Fruit fly (Drosophila melanogaster) whole organism, embryonic: ENCODE results near the gene CG10383.
A peak's percentile ranks its signal among the peaks of the same experiment; 100 is the strongest.

Source experiments
- ATbp ChIP-seq: fragments of 200-800 bp; sonication (Bioruptor generic); optimal IDR thresholded peaks from 2 replicates; lab custom pipeline; 2017; ENCODE audit warnings: missing biosample characterization, mild to moderate bottlenecking, missing genetic modification characterization, missing genetic modification reagents
- Atf-2 ChIP-seq: fragments of 200-800 bp; sonication (Bioruptor generic); optimal IDR thresholded peaks from 2 replicates; lab custom pipeline; 2016; ENCODE audit warnings: missing biosample characterization, missing genetic modification characterization
- CG10565 ChIP-seq: fragments of 200-800 bp; sonication (Bioruptor generic); optimal IDR thresholded peaks from 3 replicates; lab custom pipeline; 2016; ENCODE audit warnings: missing biosample characterization, mild to moderate bottlenecking, missing genetic modification characterization
- CG12104 ChIP-seq: fragments of 200-800 bp; sonication (Bioruptor generic); optimal IDR thresholded peaks from 3 replicates; lab custom pipeline; 2016; ENCODE audit warnings: missing biosample characterization, missing genetic modification characterization
- CG12219 ChIP-seq: fragments of 200-800 bp; sonication (Bioruptor generic); optimal IDR thresholded peaks from 3 replicates; lab custom pipeline; 2018; ENCODE audit warnings: missing biosample characterization, mild to moderate bottlenecking, missing genetic modification characterization
- CG12942 ChIP-seq: fragments of 200-800 bp; sonication (Bioruptor generic); optimal IDR thresholded peaks from 3 replicates; lab custom pipeline; 2016; ENCODE audit warnings: missing biosample characterization, missing genetic modification characterization
- CG13296 ChIP-seq: fragments of 200-800 bp; sonication (Bioruptor generic); optimal IDR thresholded peaks from 3 replicates; lab custom pipeline; 2018; ENCODE audit warnings: missing biosample characterization, mild to moderate bottlenecking, missing genetic modification characterization
- CG18619 ChIP-seq: fragments of 200-800 bp; sonication (Bioruptor generic); optimal IDR thresholded peaks from 3 replicates; lab custom pipeline; 2017; ENCODE audit warnings: missing biosample characterization, mild to moderate bottlenecking, missing genetic modification characterization
- CG2116 ChIP-seq: fragments of 200-800 bp; sonication (Bioruptor generic); optimal IDR thresholded peaks from 3 replicates; lab custom pipeline; 2018; ENCODE audit warnings: missing biosample characterization, mild to moderate bottlenecking, missing genetic modification characterization
- CG31388 ChIP-seq: fragments of 200-800 bp; sonication (Bioruptor generic); optimal IDR thresholded peaks from 2 replicates; lab custom pipeline; 2016; ENCODE audit warnings: missing biosample characterization, missing genetic modification characterization
- CG3281 ChIP-seq: fragments of 200-800 bp; sonication (Bioruptor generic); optimal IDR thresholded peaks from 3 replicates; lab custom pipeline; 2017; ENCODE audit warnings: missing biosample characterization, mild to moderate bottlenecking, missing genetic modification characterization
- CG7556 ChIP-seq: fragments of 200-800 bp; sonication (Bioruptor generic); optimal IDR thresholded peaks from 2 replicates; lab custom pipeline; 2017; ENCODE audit warnings: missing biosample characterization, mild to moderate bottlenecking, missing genetic modification characterization
- CG7745 ChIP-seq: fragments of 200-800 bp; sonication (Bioruptor generic); optimal IDR thresholded peaks from 2 replicates; lab custom pipeline; 2018; ENCODE audit warnings: missing biosample characterization, mild to moderate bottlenecking, missing genetic modification characterization, moderate library complexity
- CG8359 ChIP-seq: fragments of 200-800 bp; sonication (Bioruptor generic); optimal IDR thresholded peaks from 2 replicates; lab custom pipeline; 2017; ENCODE audit warnings: missing biosample characterization, mild to moderate bottlenecking, missing genetic modification characterization, borderline replicate concordance
- CG9727 ChIP-seq: fragments of 200-800 bp; sonication (Bioruptor generic); optimal IDR thresholded peaks from 3 replicates; lab custom pipeline; 2017; ENCODE audit warnings: missing biosample characterization, mild to moderate bottlenecking, missing genetic modification characterization
- D19B ChIP-seq: fragments of 200-800 bp; sonication (Bioruptor generic); optimal IDR thresholded peaks from 2 replicates; lab custom pipeline; 2017; ENCODE audit warnings: missing biosample characterization, mild to moderate bottlenecking, missing genetic modification characterization
- Deaf1 ChIP-seq: fragments of 200-800 bp; optimal IDR thresholded peaks from 3 replicates; lab custom pipeline; 2019; ENCODE audit warnings: missing biosample characterization, mild to moderate bottlenecking, missing genetic modification characterization, moderate library complexity
- Dip3 ChIP-seq: fragments of 200-800 bp; sonication (Bioruptor generic); optimal IDR thresholded peaks from 3 replicates; lab custom pipeline; 2016; ENCODE audit warnings: missing biosample characterization, missing genetic modification characterization
- E2f1 ChIP-seq: fragments of 200-800 bp; sonication (Bioruptor generic); IDR thresholded peaks from 2 replicates; pipeline ENCODE4 v1.3.6; 2022; ENCODE audit warnings: missing biosample characterization, missing genetic modification characterization
- Fer2 ChIP-seq: fragments of 200-800 bp; sonication (Bioruptor generic); optimal IDR thresholded peaks from 2 replicates; lab custom pipeline; 2018; ENCODE audit warnings: missing biosample characterization, mild to moderate bottlenecking, missing genetic modification characterization, moderate library complexity
- Hand ChIP-seq: fragments of 200-800 bp; sonication (Bioruptor generic); optimal IDR thresholded peaks from 2 replicates; lab custom pipeline; 2017; ENCODE audit warnings: mild to moderate bottlenecking, missing biosample characterization, missing genetic modification reagents, missing genetic modification characterization
- HmgD ChIP-seq: fragments of 200-800 bp; sonication (Bioruptor generic); optimal IDR thresholded peaks from 3 replicates; lab custom pipeline; 2016; ENCODE audit warnings: missing biosample characterization, missing genetic modification characterization
- Lhr ChIP-seq: fragments of 200-800 bp; sonication (Bioruptor generic); optimal IDR thresholded peaks from 3 replicates; lab custom pipeline; 2017; ENCODE audit warnings: mild to moderate bottlenecking, missing biosample characterization, missing genetic modification reagents, missing genetic modification characterization
- NC2α ChIP-seq: fragments of 200-800 bp; sonication (Bioruptor generic); optimal IDR thresholded peaks from 2 replicates; lab custom pipeline; 2016; ENCODE audit warnings: missing biosample characterization, missing genetic modification characterization
- Neu2 ChIP-seq: fragments of 200-800 bp; sonication (Bioruptor generic); optimal IDR thresholded peaks from 3 replicates; lab custom pipeline; 2016; ENCODE audit warnings: missing biosample characterization, missing genetic modification characterization, borderline replicate concordance
- Ptx1 ChIP-seq: fragments of 200-800 bp; sonication (Bioruptor generic); IDR thresholded peaks from 2 replicates; pipeline ENCODE4 v1.3.6; 2022; ENCODE audit warnings: missing biosample characterization, missing genetic modification characterization
- Rfx ChIP-seq: fragments of 200-800 bp; sonication (Bioruptor generic); IDR thresholded peaks from 2 replicates; pipeline ENCODE4 v1.3.6; 2022; ENCODE audit warnings: missing biosample characterization, missing genetic modification characterization
- Sry-β ChIP-seq: fragments of 200-800 bp; sonication (Bioruptor generic); optimal IDR thresholded peaks from 2 replicates; lab custom pipeline; 2018; ENCODE audit warnings: missing biosample characterization, mild to moderate bottlenecking, missing genetic modification characterization, moderate library complexity
- Xbp1 ChIP-seq: fragments of 200-800 bp; sonication (Bioruptor generic); optimal IDR thresholded peaks from 3 replicates; lab custom pipeline; 2016; ENCODE audit warnings: missing biosample characterization, mild to moderate bottlenecking, missing genetic modification characterization
- bab2 ChIP-seq: fragments of 200-800 bp; sonication (Bioruptor generic); optimal IDR thresholded peaks from 2 replicates; lab custom pipeline; 2016; ENCODE audit warnings: missing biosample characterization, missing genetic modification characterization
- bcd ChIP-seq: fragments of 200-800 bp; sonication (Bioruptor generic); optimal IDR thresholded peaks from 2 replicates; lab custom pipeline; 2017; ENCODE audit warnings: missing biosample characterization, mild to moderate bottlenecking, missing genetic modification characterization
- bsh ChIP-seq, 2 experiments: fragments of 200-800 bp; sonication (Bioruptor generic); optimal IDR thresholded peaks; 2 replicates each; lab custom pipeline; 2017 to 2018; ENCODE audit warnings: mild to moderate bottlenecking in 2 of 2, missing biosample characterization in 2 of 2, missing genetic modification characterization in 2 of 2, moderate library complexity in 1 of 2
- cad ChIP-seq: fragments of >200 bp; optimal IDR thresholded peaks from 2 replicates; lab custom pipeline; 2017; ENCODE audit warnings: missing biosample characterization, missing genetic modification characterization
- cas ChIP-seq: fragments of 200-800 bp; sonication (Bioruptor generic); IDR thresholded peaks from 2 replicates; pipeline ENCODE4 v1.3.6; 2022; ENCODE audit warnings: missing biosample characterization, missing genetic modification characterization
- cg ChIP-seq: fragments of 200-800 bp; sonication (Bioruptor generic); optimal IDR thresholded peaks from 3 replicates; lab custom pipeline; 2019; ENCODE audit warnings: missing biosample characterization, mild to moderate bottlenecking, missing genetic modification characterization, moderate library complexity
- corto ChIP-seq: fragments of 200-800 bp; sonication (Bioruptor generic); optimal IDR thresholded peaks from 2 replicates; lab custom pipeline; 2016; ENCODE audit warnings: missing biosample characterization, mild to moderate bottlenecking, missing genetic modification characterization, moderate library complexity
- ems ChIP-seq: fragments of 200-800 bp; sonication (Bioruptor generic); optimal IDR thresholded peaks from 3 replicates; lab custom pipeline; 2016; ENCODE audit warnings: missing biosample characterization, missing genetic modification characterization
- eve ChIP-seq, 2 experiments: fragments of >200 bp; optimal IDR thresholded peaks; 2 replicates each; lab custom pipeline; 2017; ENCODE audit warnings: missing biosample characterization in 2 of 2, missing genetic modification characterization in 2 of 2
- gsb ChIP-seq: fragments of 200-800 bp; sonication (Bioruptor generic); IDR thresholded peaks from 2 replicates; pipeline ENCODE4 v1.3.6; 2022; ENCODE audit warnings: missing biosample characterization, missing genetic modification characterization
- klu ChIP-seq: fragments of 200-800 bp; sonication (Bioruptor generic); IDR thresholded peaks from 2 replicates; pipeline ENCODE4 v1.3.6; 2022; ENCODE audit warnings: missing biosample characterization, missing genetic modification characterization
- mam ChIP-seq: fragments of 200-800 bp; sonication (Bioruptor generic); optimal IDR thresholded peaks from 3 replicates; lab custom pipeline; 2016; ENCODE audit warnings: missing biosample characterization, missing genetic modification characterization
- pb ChIP-seq: fragments of 200-800 bp; sonication (Bioruptor generic); optimal IDR thresholded peaks from 3 replicates; lab custom pipeline; 2016; ENCODE audit warnings: missing biosample characterization, missing genetic modification characterization
- pum ChIP-seq: fragments of 200-800 bp; sonication (Bioruptor generic); optimal IDR thresholded peaks from 2 replicates; lab custom pipeline; 2016; ENCODE audit warnings: missing biosample characterization, missing genetic modification characterization
- ranshi ChIP-seq: fragments of 200-800 bp; sonication (Bioruptor generic); IDR thresholded peaks from 2 replicates; pipeline ENCODE4 v1.3.6; 2022; ENCODE audit warnings: missing biosample characterization, missing genetic modification characterization
- rib ChIP-seq: fragments of 200-800 bp; sonication (Bioruptor generic); IDR thresholded peaks from 2 replicates; pipeline ENCODE4 v1.3.6; 2022; ENCODE audit warnings: missing biosample characterization, missing genetic modification characterization
- sc ChIP-seq, 3 experiments: fragments of >200 bp in 2 of 3; fragments of 200-800 bp in 1 of 3; sonication (Bioruptor generic) in 1 of 3; optimal IDR thresholded peaks; 2 replicates in 2 of 3; 3 replicates in 1 of 3; lab custom pipeline; 2017; ENCODE audit warnings: mild to moderate bottlenecking in 1 of 3, missing biosample characterization in 1 of 3, missing genetic modification characterization in 1 of 3, missing genetic modification reagents in 1 of 3
- schlank ChIP-seq: fragments of 200-800 bp; sonication (Bioruptor generic); optimal IDR thresholded peaks from 2 replicates; lab custom pipeline; 2018; ENCODE audit warnings: missing biosample characterization, mild to moderate bottlenecking, missing genetic modification characterization
- sens-2 ChIP-seq: fragments of 200-800 bp; sonication (Bioruptor generic); IDR thresholded peaks from 2 replicates; pipeline ENCODE4 v1.3.6; 2022; ENCODE audit warnings: missing biosample characterization, missing genetic modification characterization
- tx ChIP-seq: fragments of 200-800 bp; sonication (Bioruptor generic); optimal IDR thresholded peaks from 2 replicates; lab custom pipeline; 2016; ENCODE audit warnings: missing biosample characterization, missing genetic modification characterization
- wor ChIP-seq: fragments of 200-800 bp; sonication (Bioruptor generic); IDR thresholded peaks from 2 replicates; pipeline ENCODE4 v1.3.6; 2022; ENCODE audit warnings: missing biosample characterization, missing genetic modification characterization
- zen2 ChIP-seq: fragments of 200-800 bp; sonication (Bioruptor generic); IDR thresholded peaks from 3 replicates; pipeline ENCODE4 v1.3.6; 2022; ENCODE audit warnings: missing biosample characterization, missing genetic modification characterization; ENCODE audit not compliant: partially characterized antibody

CG10383 gene

DNA sequence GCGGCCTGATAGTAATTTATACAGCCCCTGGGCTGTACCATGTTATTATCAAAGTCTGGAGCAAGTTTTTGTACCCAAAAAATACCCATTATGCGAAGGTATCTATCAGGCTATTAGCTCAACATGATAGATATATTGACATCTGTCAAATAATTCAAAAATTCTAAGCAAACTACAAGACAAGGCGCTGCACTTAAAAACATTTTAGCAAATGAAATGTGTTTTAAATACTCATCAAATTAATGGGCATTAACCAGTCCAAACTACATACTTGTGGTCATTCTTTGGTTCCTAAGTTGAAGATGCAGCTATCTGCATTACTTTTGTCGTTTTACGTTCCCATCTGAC, 42.1 kb downstream of the CG10383 start (continued):
- TF ChIP-seq CG8359 (GFP tag; lab: Kevin White, UChicago): peak; percentile 51
- TF ChIP-seq pum (GFP tag; lab: Kevin White, UChicago): no peak
- TF ChIP-seq bab2 (GFP tag; lab: Kevin White, UChicago): peak; percentile 7
- no peak for TF ChIP-seq CG7745 (tag; lab: Kevin White, UChicago)
- no peak for TF ChIP-seq rib (GFP tag; lab: Robert Waterston, UW)
- no peak for TF ChIP-seq sc (optimal IDR thresholded peaks at IDR 0.05; lab: Kevin White, UChicago)
- peak; percentile 16 for TF ChIP-seq sc (GFP tag; optimal IDR thresholded peaks at IDR 0.05; lab: Kevin White, UChicago)
- TF ChIP-seq Hand (GFP tag; lab: Kevin White, UChicago): no peak
- no peak for TF ChIP-seq schlank (tag; lab: Kevin White, UChicago)
- peak; percentile 32 for TF ChIP-seq CG7556
- TF ChIP-seq CG2116 (GFP tag; lab: Kevin White, UChicago): peak; percentile 10
- no peak for TF ChIP-seq CG12942 (GFP tag; lab: Kevin White, UChicago)
- no peak for TF ChIP-seq Dip3 (GFP tag; lab: Kevin White, UChicago)
- TF ChIP-seq ranshi: peak; percentile 56; the same call in 1 of the 2 replicates
- TF ChIP-seq CG31388: peak; percentile 47
- peak; percentile 38 for TF ChIP-seq CG18619 (GFP tag; lab: Kevin White, UChicago)
- no peak for TF ChIP-seq Deaf1 (tag; lab: Kevin White, UChicago)
- peak; percentile 52 for TF ChIP-seq Neu2 (GFP tag; lab: Kevin White, UChicago)
- TF ChIP-seq Fer2 (tag; lab: Kevin White, UChicago): no peak
- no peak for TF ChIP-seq tx (GFP tag; lab: Kevin White, UChicago)
- TF ChIP-seq ems (GFP tag; lab: Kevin White, UChicago): peak; percentile 47
- 0 out of 2 replicates have a peak, but pooled peaks have one; percentile 35 for TF ChIP-seq gsb (GFP tag; lab: Robert Waterston, UW)
- TF ChIP-seq CG3281: peak; percentile 43
- peak; percentile 58 for TF ChIP-seq E2f1 (GFP tag; lab: Robert Waterston, UW)
- no peak for TF ChIP-seq cad (GFP tag; lab: Kevin White, UChicago)
- TF ChIP-seq CG12104 (GFP tag; lab: Kevin White, UChicago): peak; percentile 52
- peak; percentile 21 for TF ChIP-seq ATbp (GFP tag; lab: Kevin White, UChicago)
- peak; percentile 60 for TF ChIP-seq wor (GFP tag; lab: Robert Waterston, UW)
- peak; percentile 43 for TF ChIP-seq CG12219 (GFP tag; lab: Kevin White, UChicago)
- TF ChIP-seq Ptx1 (GFP tag; lab: Robert Waterston, UW): peak; percentile 77
- TF ChIP-seq eve (GFP tag; optimal IDR thresholded peaks at IDR 0.05; lab: Kevin White, UChicago): peak in 1 of 2 experiments; percentile 87
- TF ChIP-seq cg (GFP tag; lab: Kevin White, UChicago): no peak
- TF ChIP-seq bcd (GFP tag; lab: Kevin White, UChicago): peak; percentile 67
- TF ChIP-seq mam (GFP tag; lab: Kevin White, UChicago): peak; percentile 57
- peak; percentile 29 for TF ChIP-seq NC2α (GFP tag; lab: Kevin White, UChicago)
- TF ChIP-seq corto (GFP tag; lab: Kevin White, UChicago): peak; percentile 91
- TF ChIP-seq Rfx: peak; percentile 59; the same call in 1 of the 2 replicates
- peak in 1 of 2 experiments; percentile 76 for TF ChIP-seq bsh (GFP tag; optimal IDR thresholded peaks at IDR 0.05; lab: Kevin White, UChicago)
- TF ChIP-seq Sry-β (GFP tag; lab: Kevin White, UChicago): peak; percentile 19
- TF ChIP-seq sens-2: peak; percentile 56; the same call in 1 of the 2 replicates
- peak; percentile 55 for TF ChIP-seq CG10565 (GFP tag; lab: Kevin White, UChicago)
- TF ChIP-seq CG9727 (GFP tag; lab: Kevin White, UChicago): peak; percentile 79
- TF ChIP-seq D19B (GFP tag; lab: Kevin White, UChicago): peak; percentile 91
- no peak for TF ChIP-seq klu
- TF ChIP-seq Atf-2 (GFP tag; lab: Kevin White, UChicago): peak; percentile 4
- TF ChIP-seq HmgD: no peak
- TF ChIP-seq CG13296 (GFP tag; lab: Kevin White, UChicago): no peak
- no peak for TF ChIP-seq cas (GFP tag; lab: Robert Waterston, UW)
- peak; percentile 40 for TF ChIP-seq pb (GFP tag; lab: Kevin White, UChicago)
- TF ChIP-seq Xbp1: peak; percentile 77
- TF ChIP-seq zen2: no peak
- TF ChIP-seq Lhr: peak; percentile 31
